Worm (Caenorhabditis elegans) whole organism, L3 larva: ENCODE data around the gene C05B5.11.

Experiments
- ZK546.5 ChIP-seq: sonication (generic microtip); optimal IDR thresholded peaks from 2 replicates; lab custom pipeline; 2017; ENCODE audit warnings: missing biosample characterization, missing genetic modification characterization
- aly-2 ChIP-seq: fragments of 150-350 bp; optimal IDR thresholded peaks from 2 replicates; lab custom pipeline; 2014; ENCODE audit warnings: missing biosample characterization, missing genetic modification characterization
- ama-1 ChIP-seq: fragments of 150-350 bp; optimal IDR thresholded peaks from 2 replicates; lab custom pipeline; 2018
- ceh-16 ChIP-seq: sonication (generic microtip); optimal IDR thresholded peaks from 2 replicates; lab custom pipeline; 2017; ENCODE audit warnings: missing biosample characterization, missing genetic modification characterization
- daf-12 ChIP-seq: fragments of 150-350 bp; optimal IDR thresholded peaks from 2 replicates; lab custom pipeline; 2014; ENCODE audit warnings: missing biosample characterization, missing genetic modification reagents, missing genetic modification characterization
- egl-27 ChIP-seq: sonication (generic microtip); optimal IDR thresholded peaks from 4 replicates; lab custom pipeline; 2017; ENCODE audit warnings: missing biosample characterization, missing genetic modification reagents, missing genetic modification characterization
- elt-1 ChIP-seq: fragments of 150-350 bp; optimal IDR thresholded peaks from 2 replicates; lab custom pipeline; 2014; ENCODE audit warnings: missing biosample characterization, missing genetic modification characterization
- elt-2 ChIP-seq: sonication (generic microtip); optimal IDR thresholded peaks from 2 replicates; lab custom pipeline; 2016; ENCODE audit warnings: missing genetic modification reagents, mild to moderate bottlenecking, missing genetic modification characterization, missing compliant biosample characterization
- elt-3 ChIP-seq, 3 experiments: fragments of 150-350 bp in 1 of 3; sonication (generic microtip) in 2 of 3; optimal IDR thresholded peaks; 2 replicates in 2 of 3; 4 replicates in 1 of 3; lab custom pipeline; 2014 to 2017; ENCODE audit warnings: missing biosample characterization in 3 of 3, missing genetic modification characterization in 3 of 3
- eor-1 ChIP-seq, 2 experiments: fragments of 150-350 bp; optimal IDR thresholded peaks; 2 replicates each; lab custom pipeline; 2014 to 2018; ENCODE audit warnings: missing biosample characterization in 2 of 2, missing genetic modification characterization in 2 of 2
- fkh-10 ChIP-seq: sonication (generic microtip); optimal IDR thresholded peaks from 2 replicates; lab custom pipeline; 2017; ENCODE audit warnings: missing biosample characterization, missing genetic modification reagents, missing genetic modification characterization
- fkh-2 ChIP-seq: fragments of 150-350 bp; optimal IDR thresholded peaks from 2 replicates; lab custom pipeline; 2014; ENCODE audit warnings: missing biosample characterization, missing genetic modification reagents, missing genetic modification characterization
- fos-1 ChIP-seq: fragments of 150-350 bp; optimal IDR thresholded peaks from 2 replicates; lab custom pipeline; 2014; ENCODE audit warnings: missing biosample characterization, missing genetic modification characterization
- hmg-11 ChIP-seq: sonication (generic microtip); optimal IDR thresholded peaks from 2 replicates; lab custom pipeline; 2016; ENCODE audit warnings: missing genetic modification characterization, missing compliant biosample characterization
- jun-1 ChIP-seq: fragments of 150-350 bp; optimal IDR thresholded peaks from 2 replicates; lab custom pipeline; 2014; ENCODE audit warnings: missing biosample characterization, missing genetic modification reagents, missing genetic modification characterization
- lin-15B ChIP-seq: fragments of 150-350 bp; optimal IDR thresholded peaks from 2 replicates; lab custom pipeline; 2014; ENCODE audit warnings: missing biosample characterization, missing genetic modification characterization
- lin-39 ChIP-seq: fragments of 150-350 bp; optimal IDR thresholded peaks from 2 replicates; lab custom pipeline; 2018; ENCODE audit warnings: missing biosample characterization, missing genetic modification reagents, missing genetic modification characterization
- lsy-12 ChIP-seq: sonication (generic microtip); optimal IDR thresholded peaks from 2 replicates; lab custom pipeline; 2016; ENCODE audit warnings: mild to moderate bottlenecking, missing genetic modification characterization, missing compliant biosample characterization
- mdl-1 ChIP-seq: fragments of 150-350 bp; optimal IDR thresholded peaks from 2 replicates; lab custom pipeline; 2014; ENCODE audit warnings: missing biosample characterization, missing genetic modification characterization
- mml-1 ChIP-seq: fragments of 150-350 bp; sonication (generic microtip); optimal IDR thresholded peaks from 3 replicates; lab custom pipeline; 2014; ENCODE audit warnings: missing biosample characterization, missing genetic modification characterization
- nfya-1 ChIP-seq: sonication (generic microtip); optimal IDR thresholded peaks from 2 replicates; lab custom pipeline; 2017; ENCODE audit warnings: missing genetic modification characterization, mild to moderate bottlenecking, missing compliant biosample characterization, antibody characterized with exemption, moderate library complexity; ENCODE audit not compliant: insufficient read depth
- nhr-12 ChIP-seq: fragments of 150-350 bp; optimal IDR thresholded peaks from 2 replicates; lab custom pipeline; 2014; ENCODE audit warnings: missing biosample characterization, missing genetic modification characterization
- nhr-23 ChIP-seq: fragments of 150-350 bp; optimal IDR thresholded peaks from 2 replicates; lab custom pipeline; 2014; ENCODE audit warnings: missing biosample characterization, missing genetic modification reagents, missing genetic modification characterization
- nhr-237 ChIP-seq: fragments of 150-350 bp; optimal IDR thresholded peaks from 2 replicates; lab custom pipeline; 2014; ENCODE audit warnings: missing biosample characterization, missing genetic modification characterization
- nhr-25 ChIP-seq: sonication (generic microtip); optimal IDR thresholded peaks from 2 replicates; lab custom pipeline; 2017; ENCODE audit warnings: missing biosample characterization, missing genetic modification characterization
- nhr-28 ChIP-seq: fragments of 150-350 bp; optimal IDR thresholded peaks from 2 replicates; lab custom pipeline; 2014; ENCODE audit warnings: missing biosample characterization, missing genetic modification characterization
- nhr-67 ChIP-seq: fragments of 150-350 bp; optimal IDR thresholded peaks from 2 replicates; lab custom pipeline; 2014; ENCODE audit warnings: missing biosample characterization, missing genetic modification characterization
- nhr-76 ChIP-seq: fragments of 150-350 bp; sonication (generic microtip); optimal IDR thresholded peaks from 5 replicates; lab custom pipeline; 2014; ENCODE audit warnings: missing biosample characterization, missing genetic modification characterization
- pha-4 ChIP-seq: fragments of 150-350 bp; optimal IDR thresholded peaks from 2 replicates; lab custom pipeline; 2014; ENCODE audit warnings: missing biosample characterization, missing genetic modification reagents, missing genetic modification characterization
- pqm-1 ChIP-seq: fragments of 150-350 bp; optimal IDR thresholded peaks from 2 replicates; lab custom pipeline; 2017; ENCODE audit warnings: missing biosample characterization, missing genetic modification characterization, inconsistent platforms
- sea-2 ChIP-seq: fragments of 150-350 bp; sonication (generic microtip); optimal IDR thresholded peaks from 4 replicates; lab custom pipeline; 2014; ENCODE audit warnings: missing biosample characterization, missing genetic modification reagents, missing genetic modification characterization
- skn-1 ChIP-seq: fragments of 150-350 bp; optimal IDR thresholded peaks from 2 replicates; lab custom pipeline; 2014; ENCODE audit warnings: missing biosample characterization, missing genetic modification characterization
- snpc-4 ChIP-seq: fragments of 150-350 bp; optimal IDR thresholded peaks from 2 replicates; lab custom pipeline; 2014; ENCODE audit warnings: missing biosample characterization, missing genetic modification characterization
- tbx-2 ChIP-seq: sonication (generic microtip); optimal IDR thresholded peaks from 2 replicates; lab custom pipeline; 2016; ENCODE audit warnings: mild to moderate bottlenecking, missing genetic modification characterization, missing compliant biosample characterization
- unc-39 ChIP-seq: sonication (generic microtip); optimal IDR thresholded peaks from 4 replicates; lab custom pipeline; 2017; ENCODE audit warnings: missing biosample characterization, missing genetic modification characterization
- unc-62 ChIP-seq: fragments of 150-350 bp; sonication (generic microtip); optimal IDR thresholded peaks from 4 replicates; lab custom pipeline; 2014; ENCODE audit warnings: missing biosample characterization, missing genetic modification reagents, missing genetic modification characterization
- zag-1 ChIP-seq: fragments of 150-350 bp; optimal IDR thresholded peaks from 2 replicates; lab custom pipeline; 2014; ENCODE audit warnings: missing biosample characterization, missing genetic modification characterization
- ztf-11 ChIP-seq: fragments of 150-350 bp; optimal IDR thresholded peaks from 2 replicates; lab custom pipeline; 2014; ENCODE audit warnings: missing biosample characterization, missing genetic modification characterization
- ztf-4 ChIP-seq: fragments of 150-350 bp; optimal IDR thresholded peaks from 2 replicates; lab custom pipeline; 2014; ENCODE audit warnings: missing biosample characterization, missing genetic modification characterization

Gene C05B5.11

DNA sequence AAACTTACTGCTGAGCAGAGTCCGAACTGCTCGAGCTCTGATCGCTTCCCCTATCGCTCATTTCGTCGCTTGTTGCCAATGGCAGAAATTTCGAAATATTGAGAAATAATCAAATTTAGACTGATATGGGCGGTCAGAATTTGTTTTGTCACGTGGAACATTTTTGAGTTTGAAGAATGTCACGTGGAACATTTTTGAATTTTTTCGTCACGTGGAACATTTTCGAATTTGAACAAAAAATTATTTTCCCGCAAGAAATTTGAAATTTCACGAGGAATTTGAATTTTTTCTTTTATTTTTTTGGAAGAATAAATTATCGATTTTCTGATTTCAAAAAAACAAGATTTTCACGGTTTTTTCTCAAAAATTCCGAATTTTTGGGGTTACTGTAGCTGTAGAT lies 5.8 kb downstream of the C05B5.11 start, which contains the start of gene fbxa-155:
TSS of gene fbxa-155 (minus strand) at position 101 of the 400 bp plus-strand sequence.
- TF ChIP-seq zag-1 (tag; lab: Kevin White, UChicago) (no peak), nhr-76 (tag; lab: Kevin White, UChicago) (no peak), nhr-237 (no peak)

DNA sequence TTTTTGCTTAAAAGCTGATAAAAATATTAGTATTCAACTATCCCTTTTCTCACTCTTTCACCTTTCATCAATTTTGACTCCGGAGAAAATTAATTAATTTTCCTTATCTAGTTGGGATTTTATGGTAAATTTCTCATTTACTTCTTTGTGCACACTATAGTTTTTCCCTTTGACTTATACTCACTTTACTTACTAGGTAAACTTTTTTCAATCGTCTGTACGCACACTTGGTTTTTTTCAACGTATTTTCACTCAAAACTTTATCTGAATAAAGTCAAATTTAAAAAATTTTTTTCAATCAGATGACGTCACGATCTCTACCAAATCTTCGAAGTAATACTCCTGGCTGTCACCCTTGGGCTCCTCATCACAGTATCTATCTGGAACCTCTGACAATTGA lies 7.8 kb downstream of the C05B5.11 start, which contains the start of gene C05B5.16:
TSS of gene C05B5.16 (plus strand) at position 301 of the 400 bp plus-strand sequence.
- TF ChIP-seq sea-2 (GFP tag; lab: Kevin White, UChicago) (no peak), jun-1 (tag; lab: Kevin White, UChicago) (no peak), mml-1 (tag; lab: Kevin White, UChicago) (no peak), daf-12 (no peak), hmg-11 (no peak), ZK546.5 (tag; lab: Kevin White, UChicago) (no peak), snpc-4 (tag; lab: Kevin White, UChicago) (no peak), unc-62 (GFP tag; lab: Kevin White, UChicago) (no peak), ztf-11 (no peak), ztf-4 (tag; lab: Kevin White, UChicago) (no peak), ceh-16 (tag; lab: Kevin White, UChicago) (no peak), lsy-12 (no peak), nhr-25 (no peak), zag-1 (tag; lab: Kevin White, UChicago) (no peak), eor-1 (tag; optimal IDR thresholded peaks at IDR 0.05; lab: Kevin White, UChicago) (no peak), fkh-2 (tag; lab: Kevin White, UChicago) (no peak), elt-2 (tag; lab: Kevin White, UChicago) (no peak), egl-27 (no peak)

DNA sequence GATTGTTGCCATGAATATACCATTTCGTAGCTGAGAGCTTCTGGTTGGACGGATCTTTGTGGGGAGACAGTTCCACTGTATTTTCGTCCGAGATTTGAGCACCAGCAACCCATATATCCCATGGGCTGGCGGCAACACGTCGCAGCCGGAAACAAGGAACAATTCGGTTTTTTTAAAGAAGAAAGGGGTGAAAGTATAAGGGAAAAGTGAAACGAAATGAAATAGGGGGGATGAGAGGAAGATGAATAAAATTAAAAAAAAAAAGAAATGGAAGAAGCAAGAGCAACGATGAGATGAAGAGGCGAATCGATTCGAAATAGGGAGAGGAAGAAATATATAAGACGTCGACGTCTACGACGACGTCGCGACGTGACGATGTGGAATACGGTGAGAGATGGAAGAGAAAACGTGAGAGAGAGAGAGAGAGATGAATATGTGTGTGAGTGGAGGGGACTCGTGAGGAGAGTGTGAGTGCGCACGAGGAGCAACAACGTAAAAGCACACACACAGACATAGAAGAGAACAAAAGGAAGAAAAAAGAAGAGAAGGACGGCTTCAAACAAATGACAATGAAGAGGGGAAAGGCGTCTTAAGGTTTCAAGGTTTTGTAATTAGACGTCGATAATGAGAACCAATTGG lies 12.2 kb downstream of the C05B5.11 start, which contains the start of gene rgs-1:
TSS of gene rgs-1 (minus strand) at position 146 of the 639 bp plus-strand sequence.
- TF ChIP-seq nfya-1 (tag; lab: Kevin White, UChicago): peak; percentile 77
- TF ChIP-seq ama-1 (lab: Kevin White, UChicago): no peak
- no peak for TF ChIP-seq mml-1 (tag; lab: Kevin White, UChicago)
- no peak for TF ChIP-seq ztf-4 (tag; lab: Kevin White, UChicago)
- no peak for TF ChIP-seq jun-1 (tag; lab: Kevin White, UChicago)
- no peak for TF ChIP-seq nhr-67 (tag; lab: Kevin White, UChicago)
- TF ChIP-seq hmg-11: peak; percentile 79
- TF ChIP-seq egl-27: no peak
- TF ChIP-seq fkh-10 (GFP tag; lab: Kevin White, UChicago): peak; percentile 86
- TF ChIP-seq nhr-28 (tag; lab: Kevin White, UChicago): no peak
- peak; percentile 5 for TF ChIP-seq pha-4 (tag; lab: Kevin White, UChicago)
- TF ChIP-seq unc-62 (GFP tag; lab: Kevin White, UChicago): no peak
- no peak for TF ChIP-seq daf-12
- peak; percentile 25 for TF ChIP-seq snpc-4 (tag; lab: Kevin White, UChicago)
- TF ChIP-seq ceh-16 (tag; lab: Kevin White, UChicago): no peak
- peak; percentile 21 for TF ChIP-seq skn-1
- no peak for TF ChIP-seq fkh-2 (tag; lab: Kevin White, UChicago)
- no peak for TF ChIP-seq pqm-1
- no peak for TF ChIP-seq mdl-1
- TF ChIP-seq nhr-12 (tag; lab: Kevin White, UChicago): no peak
- peak; percentile 28 for TF ChIP-seq lin-15B
- TF ChIP-seq elt-2 (tag; lab: Kevin White, UChicago): no peak
- TF ChIP-seq elt-1 (tag; lab: Kevin White, UChicago): no peak

DNA sequence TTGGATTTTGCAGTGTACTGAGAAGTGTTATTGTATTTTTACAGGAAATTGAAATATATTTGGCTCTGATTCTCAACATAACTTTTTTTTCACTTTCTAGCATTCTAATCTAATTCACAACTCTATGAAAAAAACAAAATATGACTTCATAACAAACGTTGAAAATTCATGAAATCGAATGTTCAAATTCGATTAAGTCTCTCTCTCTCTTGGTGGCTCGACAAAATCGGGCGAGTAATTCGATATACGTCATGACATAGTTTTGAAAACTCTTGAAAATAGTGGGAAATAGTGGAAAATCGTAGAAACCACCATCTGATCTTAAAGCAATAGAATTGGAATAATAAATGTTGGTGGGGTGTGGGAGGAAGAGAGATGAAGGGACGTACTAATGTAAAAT lies 13.7 kb downstream of the C05B5.11 start:
- TF ChIP-seq nhr-12 (tag; lab: Kevin White, UChicago) (no peak), elt-2 (tag; lab: Kevin White, UChicago) (no peak), jun-1 (tag; lab: Kevin White, UChicago) (no peak), mml-1 (tag; lab: Kevin White, UChicago) (no peak), lin-39 (tag; lab: Kevin White, UChicago) (no peak), ceh-16 (tag; lab: Kevin White, UChicago) (no peak), nhr-237 (no peak), ZK546.5 (tag; lab: Kevin White, UChicago) (no peak), fos-1 (tag; lab: Kevin White, UChicago) (no peak), eor-1 (tag; optimal IDR thresholded peaks at IDR 0.05; lab: Kevin White, UChicago) (no peak), unc-39 (tag; lab: Kevin White, UChicago) (no peak), sea-2 (GFP tag; lab: Kevin White, UChicago) (no peak), tbx-2 (tag; lab: Kevin White, UChicago) (no peak), elt-1 (tag; lab: Kevin White, UChicago) (no peak), nhr-23 (no peak), aly-2 (no peak), pqm-1 (no peak), nhr-67 (tag; lab: Kevin White, UChicago) (no peak), elt-3 (tag; optimal IDR thresholded peaks at IDR 0.05; lab: Kevin White, UChicago) (no peak)
- TF ChIP-seq, all 47 proteins: peak for 0
